Fruit fly (Drosophila melanogaster) whole organism, embryonic: Measurements from ENCODE around the gene CG32984.

Source experiments
- Adf1 ChIP-seq: fragments of 200-800 bp; sonication (Bioruptor generic); IDR thresholded peaks from 2 replicates; pipeline ENCODE4 v1.3.6; 2022; ENCODE audit warnings: missing biosample characterization, missing genetic modification characterization
- Antp ChIP-seq: fragments of 200-800 bp; sonication (Bioruptor generic); optimal IDR thresholded peaks from 3 replicates; lab custom pipeline; 2016; ENCODE audit warnings: missing biosample characterization, missing genetic modification characterization
- CG1024 ChIP-seq: fragments of 200-800 bp; sonication (Bioruptor generic); IDR thresholded peaks from 2 replicates; pipeline ENCODE4 v1.3.6; 2022; ENCODE audit warnings: missing biosample characterization, missing genetic modification characterization
- CG10431 ChIP-seq: fragments of 200-800 bp; sonication (Bioruptor generic); optimal IDR thresholded peaks from 3 replicates; lab custom pipeline; 2018; ENCODE audit warnings: missing biosample characterization, mild to moderate bottlenecking, missing genetic modification characterization
- CG11247 ChIP-seq: fragments of 200-800 bp; sonication (Bioruptor generic); IDR thresholded peaks from 2 replicates; pipeline ENCODE4 v1.3.6; 2022; ENCODE audit warnings: missing biosample characterization, missing genetic modification characterization
- CG11398 ChIP-seq: fragments of 200-800 bp; sonication (Bioruptor generic); optimal IDR thresholded peaks from 2 replicates; lab custom pipeline; 2016; ENCODE audit warnings: missing biosample characterization, missing genetic modification characterization
- CG11504 ChIP-seq: fragments of 200-800 bp; sonication (Bioruptor generic); optimal IDR thresholded peaks from 3 replicates; lab custom pipeline; 2019; ENCODE audit warnings: missing biosample characterization, mild to moderate bottlenecking, missing genetic modification characterization, moderate library complexity
- CG11695 ChIP-seq: fragments of 200-800 bp; sonication (Bioruptor generic); IDR thresholded peaks from 3 replicates; pipeline ENCODE4 v1.3.6; 2022; ENCODE audit warnings: missing biosample characterization, missing genetic modification characterization
- CG12155 ChIP-seq: fragments of 200-800 bp; sonication (Bioruptor generic); optimal IDR thresholded peaks from 3 replicates; lab custom pipeline; 2016; ENCODE audit warnings: missing biosample characterization, missing genetic modification characterization
- CG12769 ChIP-seq: fragments of 200-800 bp; sonication (Bioruptor generic); optimal IDR thresholded peaks from 2 replicates; lab custom pipeline; 2019; ENCODE audit warnings: missing biosample characterization, mild to moderate bottlenecking, missing genetic modification characterization, moderate library complexity
- CG15514 ChIP-seq: fragments of 200-800 bp; sonication (Bioruptor generic); optimal IDR thresholded peaks from 3 replicates; lab custom pipeline; 2017; ENCODE audit warnings: missing biosample characterization, missing genetic modification characterization, mild to moderate bottlenecking, moderate library complexity, missing genetic modification reagents
- CG1602 ChIP-seq: fragments of 200-800 bp; sonication (Bioruptor generic); optimal IDR thresholded peaks from 3 replicates; lab custom pipeline; 2016; ENCODE audit warnings: missing biosample characterization, missing genetic modification characterization
- CG17361 ChIP-seq: fragments of 200-800 bp; sonication (Bioruptor generic); IDR thresholded peaks from 3 replicates; pipeline ENCODE4 v1.3.6; 2022; ENCODE audit warnings: missing biosample characterization, missing genetic modification characterization
- CG18476 ChIP-seq: fragments of 200-800 bp; sonication (Bioruptor generic); optimal IDR thresholded peaks from 2 replicates; lab custom pipeline; 2016; ENCODE audit warnings: missing biosample characterization, mild to moderate bottlenecking, missing genetic modification characterization
- CG18764 ChIP-seq: fragments of 200-800 bp; sonication (Bioruptor generic); optimal IDR thresholded peaks from 3 replicates; lab custom pipeline; 2016; ENCODE audit warnings: missing biosample characterization, missing genetic modification characterization
- CG2202 ChIP-seq: fragments of 200-800 bp; sonication (Bioruptor generic); optimal IDR thresholded peaks from 2 replicates; lab custom pipeline; 2018; ENCODE audit warnings: missing biosample characterization, mild to moderate bottlenecking, missing genetic modification characterization
- CG30403 ChIP-seq: fragments of 200-800 bp; sonication (Bioruptor generic); optimal IDR thresholded peaks from 3 replicates; lab custom pipeline; 2016; ENCODE audit warnings: missing biosample characterization, missing genetic modification characterization
- CG31365 ChIP-seq: fragments of 200-800 bp; sonication (Bioruptor generic); optimal IDR thresholded peaks from 2 replicates; lab custom pipeline; 2018; ENCODE audit warnings: missing biosample characterization, mild to moderate bottlenecking, missing genetic modification characterization
- CG32532 ChIP-seq: fragments of 200-800 bp; sonication (Bioruptor generic); IDR thresholded peaks from 2 replicates; pipeline ENCODE4 v1.3.6; 2022; ENCODE audit warnings: missing biosample characterization, missing genetic modification characterization
- CG3838 ChIP-seq: fragments of 200-800 bp; sonication (Bioruptor generic); optimal IDR thresholded peaks from 3 replicates; lab custom pipeline; 2016; ENCODE audit warnings: missing biosample characterization, missing genetic modification characterization
- CG4424 ChIP-seq: fragments of 200-800 bp; sonication (Bioruptor generic); optimal IDR thresholded peaks from 3 replicates; lab custom pipeline; 2016; ENCODE audit warnings: missing biosample characterization, missing genetic modification characterization
- CG7556 ChIP-seq: fragments of 200-800 bp; sonication (Bioruptor generic); optimal IDR thresholded peaks from 2 replicates; lab custom pipeline; 2017; ENCODE audit warnings: missing biosample characterization, mild to moderate bottlenecking, missing genetic modification characterization
- CG7839 ChIP-seq: fragments of 200-800 bp; sonication (Bioruptor generic); optimal IDR thresholded peaks from 3 replicates; lab custom pipeline; 2018; ENCODE audit warnings: missing biosample characterization, mild to moderate bottlenecking, missing genetic modification characterization, moderate library complexity
- Camta ChIP-seq: fragments of 200-800 bp; sonication (Bioruptor generic); optimal IDR thresholded peaks from 2 replicates; lab custom pipeline; 2016; ENCODE audit warnings: missing biosample characterization, missing genetic modification characterization
- CoRest ChIP-seq: fragments of 200-800 bp; sonication (Bioruptor generic); optimal IDR thresholded peaks from 3 replicates; lab custom pipeline; 2018; ENCODE audit warnings: missing biosample characterization, mild to moderate bottlenecking, missing genetic modification characterization, moderate library complexity
- Ets65A ChIP-seq: fragments of 200-800 bp; sonication (Bioruptor generic); peaks from one replicate; lab custom pipeline; 2016; ENCODE audit warnings: missing biosample characterization, missing genetic modification characterization
- Fer2 ChIP-seq: fragments of 200-800 bp; sonication (Bioruptor generic); optimal IDR thresholded peaks from 2 replicates; lab custom pipeline; 2018; ENCODE audit warnings: missing biosample characterization, mild to moderate bottlenecking, missing genetic modification characterization, moderate library complexity
- Fer3 ChIP-seq: fragments of 200-800 bp; sonication (Bioruptor generic); optimal IDR thresholded peaks from 2 replicates; lab custom pipeline; 2018; ENCODE audit warnings: missing biosample characterization, mild to moderate bottlenecking, missing genetic modification characterization, moderate library complexity
- Hr51 ChIP-seq, 2 experiments: fragments of 200-800 bp; sonication (Bioruptor generic); optimal IDR thresholded peaks; 2 replicates in 1 of 2; 3 replicates in 1 of 2; lab custom pipeline; 2016 to 2018; ENCODE audit warnings: missing biosample characterization in 2 of 2, missing genetic modification characterization in 2 of 2, mild to moderate bottlenecking in 1 of 2, moderate library complexity in 1 of 2
- Jarid2 ChIP-seq: fragments of 200-800 bp; sonication (Bioruptor generic); optimal IDR thresholded peaks from 3 replicates; lab custom pipeline; 2017; ENCODE audit warnings: mild to moderate bottlenecking, missing biosample characterization, missing genetic modification reagents, missing genetic modification characterization
- Lhr ChIP-seq: fragments of 200-800 bp; sonication (Bioruptor generic); optimal IDR thresholded peaks from 3 replicates; lab custom pipeline; 2017; ENCODE audit warnings: mild to moderate bottlenecking, missing biosample characterization, missing genetic modification reagents, missing genetic modification characterization
- Max ChIP-seq: fragments of 200-800 bp; sonication (Bioruptor generic); optimal IDR thresholded peaks from 2 replicates; lab custom pipeline; 2016; ENCODE audit warnings: missing biosample characterization, mild to moderate bottlenecking, missing genetic modification characterization
- Myb ChIP-seq: fragments of 200-800 bp; sonication (Bioruptor generic); optimal IDR thresholded peaks from 2 replicates; lab custom pipeline; 2016; ENCODE audit warnings: missing biosample characterization, missing genetic modification characterization
- NC2α ChIP-seq: fragments of 200-800 bp; sonication (Bioruptor generic); optimal IDR thresholded peaks from 2 replicates; lab custom pipeline; 2016; ENCODE audit warnings: missing biosample characterization, missing genetic modification characterization
- NK7.1 ChIP-seq: fragments of 200-800 bp; sonication (Bioruptor generic); optimal IDR thresholded peaks from 3 replicates; lab custom pipeline; 2016; ENCODE audit warnings: missing biosample characterization, missing genetic modification characterization
- Optix ChIP-seq: fragments of 200-800 bp; sonication (Bioruptor generic); IDR thresholded peaks from 3 replicates; pipeline ENCODE4 v1.3.6; 2022; ENCODE audit warnings: missing biosample characterization, missing genetic modification characterization
- Rx ChIP-seq: fragments of 200-800 bp; sonication (Bioruptor generic); IDR thresholded peaks from 2 replicates; pipeline ENCODE4 v1.3.6; 2022; ENCODE audit warnings: missing biosample characterization, missing genetic modification characterization
- bsh ChIP-seq, 2 experiments: fragments of 200-800 bp; sonication (Bioruptor generic); optimal IDR thresholded peaks; 2 replicates each; lab custom pipeline; 2017 to 2018; ENCODE audit warnings: mild to moderate bottlenecking in 2 of 2, missing biosample characterization in 2 of 2, missing genetic modification characterization in 2 of 2, moderate library complexity in 1 of 2
- hb ChIP-seq: fragments of 200-800 bp; sonication (Bioruptor generic); IDR thresholded peaks from 3 replicates; pipeline ENCODE4 v1.3.6; 2022; ENCODE audit warnings: missing biosample characterization, missing genetic modification characterization; ENCODE audit not compliant: partially characterized antibody
- kay ChIP-seq: fragments of 200-800 bp; sonication (Bioruptor generic); optimal IDR thresholded peaks from 2 replicates; lab custom pipeline; 2016; ENCODE audit warnings: missing biosample characterization, missing genetic modification characterization
- kni ChIP-seq: fragments of 200-800 bp; sonication (Bioruptor generic); optimal IDR thresholded peaks from 3 replicates; lab custom pipeline; 2017; ENCODE audit warnings: mild to moderate bottlenecking, missing biosample characterization, missing genetic modification reagents, missing genetic modification characterization
- p53 ChIP-seq: fragments of 200-800 bp; sonication (Bioruptor generic); optimal IDR thresholded peaks from 2 replicates; lab custom pipeline; 2016; ENCODE audit warnings: missing biosample characterization, missing genetic modification characterization
- shn ChIP-seq: fragments of 200-800 bp; sonication (Bioruptor generic); optimal IDR thresholded peaks from 3 replicates; lab custom pipeline; 2016; ENCODE audit warnings: missing biosample characterization, missing genetic modification characterization
- sug ChIP-seq: fragments of 200-800 bp; optimal IDR thresholded peaks from 2 replicates; lab custom pipeline; 2019; ENCODE audit warnings: missing biosample characterization, mild to moderate bottlenecking, missing genetic modification characterization, moderate library complexity
- tup ChIP-seq: fragments of 200-800 bp; sonication (Bioruptor generic); optimal IDR thresholded peaks from 2 replicates; lab custom pipeline; 2016; ENCODE audit warnings: missing biosample characterization, mild to moderate bottlenecking, missing genetic modification characterization, moderate library complexity
- tx ChIP-seq: fragments of 200-800 bp; sonication (Bioruptor generic); optimal IDR thresholded peaks from 2 replicates; lab custom pipeline; 2016; ENCODE audit warnings: missing biosample characterization, missing genetic modification characterization
- vvl ChIP-seq: fragments of 200-800 bp; sonication (Bioruptor generic); IDR thresholded peaks from 2 replicates; pipeline ENCODE4 v1.3.6; 2022; ENCODE audit warnings: missing biosample characterization, missing genetic modification characterization
- yki ChIP-seq: fragments of >200 bp; optimal IDR thresholded peaks from 3 replicates; lab custom pipeline; 2018

CG32984 gene

dm6 chr2L:8952194-8953037 lies 12.3 kb upstream of the CG32984 start (continued):
- peak; percentile 16 for TF ChIP-seq Jarid2
- TF ChIP-seq Adf1 (GFP tag; lab: Robert Waterston, UW): no peak
- peak; percentile 44 for TF ChIP-seq Lhr (GFP tag; lab: Kevin White, UChicago)
- peak; percentile 30 for TF ChIP-seq CoRest (tag; lab: Kevin White, UChicago)
- 0 out of 3 replicates have a peak, but pooled peaks have one; percentile 33 for TF ChIP-seq CG11695 (GFP tag; lab: Robert Waterston, UW)
- peak; percentile 36 for TF ChIP-seq CG11504 (tag; lab: Kevin White, UChicago)
- peak; percentile 27 for TF ChIP-seq CG2202 (tag; lab: Kevin White, UChicago)
- peak; percentile 18 to 31 for TF ChIP-seq Hr51 (GFP tag; optimal IDR thresholded peaks at IDR 0.05; lab: Kevin White, UChicago)
- TF ChIP-seq Rx (GFP tag; lab: Robert Waterston, UW): 0 out of 2 replicates have a peak, but pooled peaks have one; percentile 24
- TF ChIP-seq hb (GFP tag; lab: Robert Waterston, UW): no peak; the same call in 2 of the 3 replicates
- no peak for TF ChIP-seq yki (lab: Kevin White, UChicago)
- no peak for TF ChIP-seq Fer2
- peak; percentile 34 for TF ChIP-seq CG30403
- TF ChIP-seq CG10431 (GFP tag; lab: Kevin White, UChicago): no peak
- peak; percentile 94 for TF ChIP-seq Ets65A (GFP tag; lab: Kevin White, UChicago)
- peak; percentile 49 for TF ChIP-seq Antp
- peak; percentile 58 for TF ChIP-seq shn (GFP tag; lab: Kevin White, UChicago)
- TF ChIP-seq Optix: 0 out of 3 replicates have a peak, but pooled peaks have one; percentile 26
- no peak for TF ChIP-seq CG11247 (GFP tag; lab: Robert Waterston, UW)
- peak; percentile 7 for TF ChIP-seq NC2α (GFP tag; lab: Kevin White, UChicago)
- TF ChIP-seq CG12769 (tag; lab: Kevin White, UChicago): peak; percentile 56
- peak; percentile 51 for TF ChIP-seq CG7839 (tag; lab: Kevin White, UChicago)
- no peak for TF ChIP-seq CG7556
- peak; percentile 42 for TF ChIP-seq CG12155 (GFP tag; lab: Kevin White, UChicago)
- TF ChIP-seq Myb (GFP tag; lab: Kevin White, UChicago): peak; percentile 91
- TF ChIP-seq CG17361 (GFP tag; lab: Robert Waterston, UW): peak; percentile 62; the same call in 2 of the 3 replicates
- peak; percentile 49 for TF ChIP-seq CG4424 (GFP tag; lab: Kevin White, UChicago)
- no peak for TF ChIP-seq CG18476 (GFP tag; lab: Kevin White, UChicago)
- peak; percentile 54 for TF ChIP-seq sug
- TF ChIP-seq CG15514 (GFP tag; lab: Kevin White, UChicago): peak; percentile 39
- no peak for TF ChIP-seq kni (GFP tag; lab: Kevin White, UChicago)

dm6 chr2L:8955597-8956335 lies 9.0 kb upstream of the CG32984 start:
- TF ChIP-seq CG1024 (GFP tag; lab: Robert Waterston, UW) (no peak), CG3838 (GFP tag; lab: Kevin White, UChicago) (no peak), NK7.1 (no peak), tup (GFP tag; lab: Kevin White, UChicago) (no peak), CG32532 (GFP tag; lab: Robert Waterston, UW) (peak; percentile 46; the same call in 1 of the 2 replicates), CG11398 (GFP tag; lab: Kevin White, UChicago) (no peak), tx (GFP tag; lab: Kevin White, UChicago) (no peak), vvl (GFP tag; lab: Robert Waterston, UW) (no peak), CG11504 (tag; lab: Kevin White, UChicago) (peak; percentile 16), bsh (GFP tag; optimal IDR thresholded peaks at IDR 0.05; lab: Kevin White, UChicago) (no peak), p53 (no peak), Fer3 (tag; lab: Kevin White, UChicago) (no peak), CG31365 (tag; lab: Kevin White, UChicago) (no peak), kay (GFP tag; lab: Kevin White, UChicago) (no peak), Max (GFP tag; lab: Kevin White, UChicago) (no peak), Camta (GFP tag; lab: Kevin White, UChicago) (no peak), CG1602 (GFP tag; lab: Kevin White, UChicago) (no peak), CG18764 (no peak)
